Worm (Caenorhabditis elegans): ENCODE results near the gene C10G8.2.

Gene C10G8.2

ce11 chrV:5345419-5345818, 31.2 kb downstream of the C10G8.2 start, which contains the start of gene srg-25:
srg-25 (minus strand) TSS chrV:5345519.
- TF ChIP-seq B0310.2 (tag; optimal IDR thresholded peaks at IDR 0.05) (no peak), aly-1 (tag; optimal IDR thresholded peaks at IDR 0.05) (no peak), ceh-13 (GFP tag; optimal IDR thresholded peaks at IDR 0.05) (no peak), hmbx-1 (tag; optimal IDR thresholded peaks at IDR 0.05) (no peak), hmg-4 (GFP tag; optimal IDR thresholded peaks at IDR 0.05) (no peak)

ce11 chrV:5349471-5349870, 35.3 kb downstream of the C10G8.2 start, which contains the start of gene T09D3.3:
T09D3.3 (minus strand) TSS chrV:5349571.
- TF ChIP-seq flt-1 (GFP tag; IDR thresholded peaks at IDR 0.05) (no peak), F13C5.2 (tag; optimal IDR thresholded peaks at IDR 0.05) (no peak), B0310.2 (tag; optimal IDR thresholded peaks at IDR 0.05) (no peak), hmg-4 (GFP tag; optimal IDR thresholded peaks at IDR 0.05) (no peak), aly-1 (tag; optimal IDR thresholded peaks at IDR 0.05) (no peak)

ce11 chrV:5351483-5351882, 37.3 kb downstream of the C10G8.2 start, which contains the start of gene srd-9:
srd-9 (plus strand) TSS chrV:5351783.
- no peak for TF ChIP-seq ets-7 (tag; optimal IDR thresholded peaks at IDR 0.05)
- no peak for TF ChIP-seq hnd-1 (tag; optimal IDR thresholded peaks at IDR 0.05)
- no peak for TF ChIP-seq flt-1 (GFP tag; IDR thresholded peaks at IDR 0.05)
- TF ChIP-seq aly-1 (tag; optimal IDR thresholded peaks at IDR 0.05) = no peak
- TF ChIP-seq B0310.2 (tag; optimal IDR thresholded peaks at IDR 0.05) = no peak
- no peak for TF ChIP-seq hmbx-1 (tag; optimal IDR thresholded peaks at IDR 0.05)
- no peak for TF ChIP-seq F13C5.2 (tag; optimal IDR thresholded peaks at IDR 0.05)
- no peak for TF ChIP-seq pes-1 (GFP tag; IDR thresholded peaks at IDR 0.05)
- no peak for TF ChIP-seq tra-4 (tag; optimal IDR thresholded peaks at IDR 0.05)
- TF ChIP-seq tbx-11 (GFP tag; IDR thresholded peaks at IDR 0.05) = no peak
- TF ChIP-seq ama-1 (optimal IDR thresholded peaks at IDR 0.05) = no peak
- TF ChIP-seq sea-1 (GFP tag; conservative IDR thresholded peaks at IDR 0.05) = no peak
- no peak for TF ChIP-seq hmg-4 (GFP tag; optimal IDR thresholded peaks at IDR 0.05)
- no peak for TF ChIP-seq ceh-13 (GFP tag; optimal IDR thresholded peaks at IDR 0.05)
- no peak for TF ChIP-seq ceh-36 (tag; optimal IDR thresholded peaks at IDR 0.05)
- TF ChIP-seq tbx-37 (GFP tag; conservative IDR thresholded peaks at IDR 0.05) = no peak
- TF ChIP-seq scrt-1 (GFP tag; IDR thresholded peaks at IDR 0.05) = no peak

ce11 chrV:5358772-5359171, 44.6 kb downstream of the C10G8.2 start, which contains the start of gene nhr-216:
nhr-216 (minus strand) TSS chrV:5358872.
- TF ChIP-seq hmg-4 (GFP tag; optimal IDR thresholded peaks at IDR 0.05) = no peak
- no peak for TF ChIP-seq flt-1 (GFP tag; IDR thresholded peaks at IDR 0.05)
- no peak for TF ChIP-seq scrt-1 (GFP tag; IDR thresholded peaks at IDR 0.05)
- TF ChIP-seq hnd-1 (tag; optimal IDR thresholded peaks at IDR 0.05) = no peak
- no peak for TF ChIP-seq aly-1 (tag; optimal IDR thresholded peaks at IDR 0.05)
- TF ChIP-seq tbx-11 (GFP tag; IDR thresholded peaks at IDR 0.05) = no peak
- TF ChIP-seq pes-1 (GFP tag; IDR thresholded peaks at IDR 0.05) = no peak
- no peak for TF ChIP-seq B0310.2 (tag; optimal IDR thresholded peaks at IDR 0.05)
- no peak for TF ChIP-seq tra-4 (tag; optimal IDR thresholded peaks at IDR 0.05)
- TF ChIP-seq ama-1 (optimal IDR thresholded peaks at IDR 0.05) = no peak
- TF ChIP-seq tbx-37 (GFP tag; conservative IDR thresholded peaks at IDR 0.05) = no peak
- TF ChIP-seq ets-7 (tag; optimal IDR thresholded peaks at IDR 0.05) = no peak
- no peak for TF ChIP-seq ceh-36 (tag; optimal IDR thresholded peaks at IDR 0.05)
- TF ChIP-seq sea-1 (GFP tag; conservative IDR thresholded peaks at IDR 0.05) = no peak
- TF ChIP-seq F13C5.2 (tag; optimal IDR thresholded peaks at IDR 0.05) = no peak
- no peak for TF ChIP-seq hmbx-1 (tag; optimal IDR thresholded peaks at IDR 0.05)
- no peak for TF ChIP-seq ceh-13 (GFP tag; optimal IDR thresholded peaks at IDR 0.05)

- TF ChIP-seq F13C5.2 (tag; optimal IDR thresholded peaks at IDR 0.05) (no peak), hmbx-1 (tag; optimal IDR thresholded peaks at IDR 0.05) (no peak), scrt-1 (GFP tag; IDR thresholded peaks at IDR 0.05) (no peak), B0310.2 (tag; optimal IDR thresholded peaks at IDR 0.05) (no peak), ets-7 (tag; optimal IDR thresholded peaks at IDR 0.05) (no peak), pes-1 (GFP tag; IDR thresholded peaks at IDR 0.05) (no peak)
Measured at ce11 chrV:5362220-5362619, 48.0 kb downstream of the C10G8.2 start.

- TF ChIP-seq aly-1 (tag; optimal IDR thresholded peaks at IDR 0.05) = no peak
Measured at ce11 chrV:5364863-5365262, 50.7 kb downstream of the C10G8.2 start, which contains the start of gene T09D3.8. T09D3.8 (plus strand) TSS chrV:5365163.
